Worm (Caenorhabditis elegans): ENCODE data around the gene E02C12.11.

- TF ChIP-seq nhr-76 (tag; optimal IDR thresholded peaks at IDR 0.05), result no peak
- no peak for TF ChIP-seq blmp-1 (tag; optimal IDR thresholded peaks at IDR 0.05)
Observed at ce11 chrV:9333316-9334048, 46.2 kb downstream of the E02C12.11 start, which contains the start of gene acl-14.
